Worm (Caenorhabditis elegans): ENCODE results near the gene K10D2.8.

K10D2.8 gene

DNA sequence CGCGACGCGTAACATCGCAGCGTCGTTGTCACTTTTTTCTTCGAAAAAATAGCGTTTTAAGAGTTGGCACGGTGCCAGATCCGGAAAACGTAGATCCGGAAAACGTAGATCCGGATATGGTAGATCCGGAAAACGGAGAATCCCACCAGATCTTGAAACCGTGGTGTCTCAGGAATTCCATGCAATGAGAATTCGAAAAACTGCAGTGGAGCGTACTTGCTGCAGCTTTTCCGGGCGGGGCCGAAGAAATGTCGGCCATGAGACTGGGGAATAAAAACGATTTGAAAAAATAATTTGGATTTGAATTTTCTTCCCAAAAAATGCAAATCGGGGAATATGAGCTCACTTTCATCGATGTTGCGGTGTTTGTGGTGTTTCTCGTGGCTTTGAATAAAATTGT is 16.1 kb upstream of the K10D2.8 start, which contains the start of gene K10D2.5 (continued):
- TF ChIP-seq ZK185.1 (tag; optimal IDR thresholded peaks at IDR 0.05; ENCODE audit: poor library complexity, severe bottlenecking) (peak; percentile 97), dpff-1 (tag; optimal IDR thresholded peaks at IDR 0.05) (no peak), hlh-26 (GFP tag; conservative IDR thresholded peaks at IDR 0.05) (no peak), ztf-28 (GFP tag; IDR thresholded peaks at IDR 0.05) (peak; percentile 99), F39B2.1 (GFP tag; IDR thresholded peaks at IDR 0.05) (peak; percentile 77; the same call in 1 of the 2 replicates), ceh-27 (GFP tag; optimal IDR thresholded peaks at IDR 0.05) (peak; percentile 99)

DNA sequence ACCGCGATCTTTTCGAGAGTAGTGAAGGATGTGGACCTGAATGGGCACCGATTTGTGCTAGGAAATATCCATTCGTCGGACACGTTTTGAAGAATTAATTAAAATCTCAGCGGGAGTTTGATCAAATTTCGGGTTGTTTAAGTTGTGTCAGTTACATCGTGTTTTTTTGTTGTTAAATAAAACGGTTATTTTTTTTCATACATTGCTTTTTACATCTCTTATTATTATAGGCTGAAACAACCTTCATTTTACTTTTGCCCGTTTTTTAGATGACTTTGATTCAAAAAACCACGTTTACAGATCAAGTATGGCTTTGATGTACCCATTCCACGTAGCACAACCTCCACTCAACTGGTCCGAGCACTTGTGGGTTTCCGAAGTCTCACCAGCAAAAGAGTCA is 15.4 kb upstream of the K10D2.8 start, which contains the start of gene emb-1:
TSS of gene emb-1 (plus strand) at position 301 of the 400 bp plus-strand sequence.
- TF ChIP-seq F49E8.2 (tag; optimal IDR thresholded peaks at IDR 0.05; ENCODE audit: insufficient read depth) (no peak), snpc-1.3 (tag; optimal IDR thresholded peaks at IDR 0.05; ENCODE audit: insufficient read depth) (no peak), let-607 (tag; optimal IDR thresholded peaks at IDR 0.05) (no peak), ztf-28 (GFP tag; IDR thresholded peaks at IDR 0.05) (no peak), madf-3 (GFP tag; IDR thresholded peaks at IDR 0.05) (no peak), mel-28 (tag; optimal IDR thresholded peaks at IDR 0.05; ENCODE audit: borderline replicate concordance) (no peak), B0336.3 (GFP tag; IDR thresholded peaks at IDR 0.05) (no peak), ets-4 (GFP tag; optimal IDR thresholded peaks at IDR 0.05) (no peak), C06A6.2 (GFP tag; conservative IDR thresholded peaks at IDR 0.05) (no peak), hrde-1 (tag; optimal IDR thresholded peaks at IDR 0.05; ENCODE audit: borderline replicate concordance) (no peak), F37B4.10 (GFP tag; IDR thresholded peaks at IDR 0.05) (no peak), sptf-2 (GFP tag; optimal IDR thresholded peaks at IDR 0.05) (no peak), F23B12.7 (tag; optimal IDR thresholded peaks at IDR 0.05; ENCODE audit: insufficient read depth) (no peak), ceh-79 (tag; optimal IDR thresholded peaks at IDR 0.05) (no peak), lag-1 (GFP tag; IDR thresholded peaks at IDR 0.05) (no peak), C17E4.6 (GFP tag; IDR thresholded peaks at IDR 0.05) (no peak), Y79H2A.3 (GFP tag; conservative IDR thresholded peaks at IDR 0.05) (no peak)

DNA sequence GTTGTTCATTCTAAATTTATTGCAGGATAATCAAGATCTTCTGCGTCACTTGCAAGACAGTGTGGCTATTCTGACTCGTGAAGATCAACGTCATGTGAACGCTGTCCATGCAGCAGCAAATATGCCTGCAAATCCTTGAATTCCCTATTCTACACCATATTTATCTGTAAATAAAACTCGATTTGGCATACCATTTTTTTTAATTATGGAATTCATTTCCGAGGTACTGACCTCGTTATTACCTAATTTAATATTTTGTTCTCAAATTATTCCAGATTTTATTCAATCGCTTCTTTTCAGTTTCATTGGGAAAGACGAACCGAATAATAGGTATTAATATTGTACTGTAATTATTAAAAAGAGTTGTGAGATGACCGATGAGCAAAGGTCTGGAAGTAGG is 14.9 kb upstream of the K10D2.8 start, which contains the start of gene cid-1:
TSS of gene cid-1 (plus strand) at position 301 of the 400 bp plus-strand sequence.
- no peak for TF ChIP-seq snpc-1.1 (tag; optimal IDR thresholded peaks at IDR 0.05; ENCODE audit: insufficient read depth)
- TF ChIP-seq snpc-1.3 (tag; optimal IDR thresholded peaks at IDR 0.05; ENCODE audit: insufficient read depth): no peak
- no peak for TF ChIP-seq D2030.7 (GFP tag; IDR thresholded peaks at IDR 0.05)
- TF ChIP-seq lag-1 (GFP tag; IDR thresholded peaks at IDR 0.05): no peak
- no peak for TF ChIP-seq unc-62 (GFP tag; optimal IDR thresholded peaks at IDR 0.05)
- TF ChIP-seq Y79H2A.3 (GFP tag; conservative IDR thresholded peaks at IDR 0.05): no peak
- TF ChIP-seq gei-17 (GFP tag; optimal IDR thresholded peaks at IDR 0.05): no peak
- no peak for TF ChIP-seq lir-1 (GFP tag; conservative IDR thresholded peaks at IDR 0.05)
- no peak for TF ChIP-seq sdz-38 (tag; optimal IDR thresholded peaks at IDR 0.05)
- TF ChIP-seq ztf-28 (GFP tag; IDR thresholded peaks at IDR 0.05): no peak

DNA sequence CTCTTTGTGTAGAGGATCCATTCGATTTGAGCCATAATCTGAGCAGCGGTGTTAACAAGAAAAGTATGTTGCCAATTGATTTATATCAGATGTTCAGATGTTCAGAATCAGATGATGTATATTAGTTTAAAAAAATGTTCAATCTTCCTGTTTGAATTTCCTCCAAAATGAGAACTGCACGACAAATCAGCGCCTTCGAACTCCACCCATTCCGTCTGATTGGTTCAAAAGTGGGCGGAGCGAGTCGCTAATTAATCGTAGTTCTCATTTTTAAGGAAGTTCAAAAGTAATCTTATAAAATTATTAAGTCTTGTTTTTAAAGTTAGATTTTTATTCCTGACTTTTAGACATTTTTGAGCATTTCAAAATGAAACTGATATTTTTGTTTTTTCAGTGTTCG is 9.4 kb upstream of the K10D2.8 start:
- TF ChIP-seq hsf-1 (GFP tag; IDR thresholded peaks at IDR 0.05): no peak
- TF ChIP-seq F10E7.11 (tag; optimal IDR thresholded peaks at IDR 0.05): no peak
- TF ChIP-seq snpc-3.4 (tag; optimal IDR thresholded peaks at IDR 0.05): no peak
- no peak for TF ChIP-seq attf-3 (GFP tag; conservative IDR thresholded peaks at IDR 0.05)
